Fruit fly (Drosophila melanogaster) Kc167 (cell line): ENCODE results near the gene Fit2.

ENCODE experiments used
- Sin3A ChIP-seq: fragments of >200 bp; optimal IDR thresholded peaks from 2 replicates; lab custom pipeline; 2018; ENCODE audit warnings: missing external identifiers
- h ChIP-seq: fragments of >200 bp; optimal IDR thresholded peaks from 3 replicates; lab custom pipeline; 2018; ENCODE audit warnings: missing external identifiers
- insv ChIP-seq: fragments of >200 bp; optimal IDR thresholded peaks from 3 replicates; lab custom pipeline; 2018; ENCODE audit warnings: missing external identifiers
- psq ChIP-seq: fragments of >200 bp; optimal IDR thresholded peaks from 2 replicates; lab custom pipeline; 2017; ENCODE audit warnings: missing external identifiers
- ttk ChIP-seq: sonication (Bioruptor generic); optimal IDR thresholded peaks from 2 replicates; lab custom pipeline; 2017; ENCODE audit warnings: missing external identifiers

DNA sequence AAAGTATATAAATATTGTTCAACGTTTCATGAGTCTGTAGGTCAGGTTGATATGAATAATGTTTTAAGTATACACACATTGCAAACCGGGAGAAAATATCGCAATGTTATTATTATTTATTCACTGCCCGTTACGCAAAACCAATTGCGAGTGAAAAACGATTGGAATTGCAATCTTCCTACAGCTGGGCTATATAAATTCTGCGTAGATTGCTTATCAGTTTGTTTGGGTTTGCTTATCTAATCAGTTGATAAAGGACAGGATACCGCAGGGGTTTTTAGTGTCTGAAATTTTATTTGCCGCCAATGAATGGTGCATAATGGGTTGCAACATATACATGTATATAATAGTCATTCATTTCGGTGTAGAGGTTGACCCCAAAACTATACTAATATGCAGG is 40.1 kb upstream of the Fit2 start:
- TF ChIP-seq psq (lab: Kevin White, UChicago) (no peak), insv (lab: Kevin White, UChicago) (no peak), h (lab: Kevin White, UChicago) (no peak), Sin3A (lab: Kevin White, UChicago) (no peak), ttk (lab: Kevin White, UChicago) (no peak)
